Worm (Caenorhabditis elegans): Measurements from ENCODE around the gene F02C12.2.

The F02C12.2 gene

ce11 chrX:13359800-13360199 lies 39.3 kb downstream of the F02C12.2 start (continued):
- TF ChIP-seq B0336.3 (GFP tag; IDR thresholded peaks at IDR 0.05) (no peak), nfyb-1 (GFP tag; IDR thresholded peaks at IDR 0.05) (0 out of 2 replicates have a peak, but pooled peaks have one; percentile 26), ekl-4 (GFP tag; IDR thresholded peaks at IDR 0.05) (no peak), ztf-26 (tag; optimal IDR thresholded peaks at IDR 0.05) (peak; percentile 19), ztf-18 (tag; optimal IDR thresholded peaks at IDR 0.05) (no peak)

ce11 chrX:13358573-13358972 lies 40.5 kb downstream of the F02C12.2 start:
- TF ChIP-seq F22D6.2 (tag; optimal IDR thresholded peaks at IDR 0.05) (peak; percentile 84), ztf-3 (GFP tag; optimal IDR thresholded peaks at IDR 0.05) (no peak), ceh-79 (tag; optimal IDR thresholded peaks at IDR 0.05) (no peak), unc-130 (GFP tag; optimal IDR thresholded peaks at IDR 0.05) (no peak), B0336.3 (GFP tag; IDR thresholded peaks at IDR 0.05) (peak; percentile 60), chd-7 (tag; optimal IDR thresholded peaks at IDR 0.05) (peak; percentile 72), hrde-1 (tag; optimal IDR thresholded peaks at IDR 0.05; ENCODE audit: borderline replicate concordance) (no peak), let-607 (tag; optimal IDR thresholded peaks at IDR 0.05) (peak in 1 of 2 experiments; percentile 67), snpc-1.1 (tag; optimal IDR thresholded peaks at IDR 0.05; ENCODE audit: insufficient read depth) (no peak), nfyb-1 (GFP tag; IDR thresholded peaks at IDR 0.05) (peak; percentile 55; the same call in 1 of the 2 replicates), rec-8 (tag; optimal IDR thresholded peaks at IDR 0.05) (no peak), ceh-27 (GFP tag; optimal IDR thresholded peaks at IDR 0.05) (peak; percentile 3), pha-4 (tag; optimal IDR thresholded peaks at IDR 0.05) (peak; percentile 48), zfh-2 (GFP tag; conservative IDR thresholded peaks at IDR 0.05) (peak; percentile 82; the same call in 1 of the 2 replicates), ccch-3 (GFP tag; optimal IDR thresholded peaks at IDR 0.05) (no peak), tbp1 (GFP tag; optimal IDR thresholded peaks at IDR 0.05) (peak; percentile 47), pbrm-1 (GFP tag; IDR thresholded peaks at IDR 0.05) (0 out of 2 replicates have a peak, but pooled peaks have one; percentile 17), K11D2.4 (GFP tag; IDR thresholded peaks at IDR 0.05) (peak; percentile 67; the same call in 1 of the 2 replicates), nhr-179 (tag; optimal IDR thresholded peaks at IDR 0.05) (no peak), madf-10 (tag; optimal IDR thresholded peaks at IDR 0.05) (peak; percentile 48), C17E4.6 (GFP tag; IDR thresholded peaks at IDR 0.05) (no peak), tlf-1 (GFP tag; optimal IDR thresholded peaks at IDR 0.05) (peak; percentile 33), cebp-1 (GFP tag; IDR thresholded peaks at IDR 0.05) (0 out of 2 replicates have a peak, but pooled peaks have one; percentile 17), cebp-1 (tag; optimal IDR thresholded peaks at IDR 0.05) (peak; percentile 78), F57A8.1 (GFP tag; optimal IDR thresholded peaks at IDR 0.05) (no peak), mcd-1 (GFP tag; IDR thresholded peaks at IDR 0.05) (peak; percentile 33; the same call in 1 of the 2 replicates), Y56A3A.18 (GFP tag; IDR thresholded peaks at IDR 0.05) (no peak), ztf-26 (tag; optimal IDR thresholded peaks at IDR 0.05) (peak; percentile 94), F33H1.4 (GFP tag; IDR thresholded peaks at IDR 0.05) (no peak), lin-54 (GFP tag; optimal IDR thresholded peaks at IDR 0.05) (peak; percentile 15), attf-5 (GFP tag; optimal IDR thresholded peaks at IDR 0.05) (peak; percentile 31), let-526 (GFP tag; IDR thresholded peaks at IDR 0.05) (0 out of 2 replicates have a peak, but pooled peaks have one; percentile 15), somi-1 (GFP tag; optimal IDR thresholded peaks at IDR 0.05) (peak; percentile 86), dox-1 (GFP tag; IDR thresholded peaks at IDR 0.05) (peak; percentile 66), nhr-80 (tag; optimal IDR thresholded peaks at IDR 0.05) (peak; percentile 68), hlh-12 (tag; optimal IDR thresholded peaks at IDR 0.05) (no peak), die-1 (tag; optimal IDR thresholded peaks at IDR 0.05) (peak; percentile 9), lin-40 (tag; optimal IDR thresholded peaks at IDR 0.05) (peak; percentile 86), gei-17 (GFP tag; optimal IDR thresholded peaks at IDR 0.05) (peak; percentile 54), unc-62 (GFP tag; optimal IDR thresholded peaks at IDR 0.05) (peak; percentile 33), ztf-22 (GFP tag; optimal IDR thresholded peaks at IDR 0.05) (peak; percentile 78), attf-3 (GFP tag; conservative IDR thresholded peaks at IDR 0.05) (no peak), nhr-90 (tag; optimal IDR thresholded peaks at IDR 0.05) (peak; percentile 37), madf-8 (GFP tag; conservative IDR thresholded peaks at IDR 0.05) (no peak), ztf-18 (tag; optimal IDR thresholded peaks at IDR 0.05) (no peak)
